Worm (Caenorhabditis elegans): ENCODE results near the gene dim-1.

dim-1 gene

DNA sequence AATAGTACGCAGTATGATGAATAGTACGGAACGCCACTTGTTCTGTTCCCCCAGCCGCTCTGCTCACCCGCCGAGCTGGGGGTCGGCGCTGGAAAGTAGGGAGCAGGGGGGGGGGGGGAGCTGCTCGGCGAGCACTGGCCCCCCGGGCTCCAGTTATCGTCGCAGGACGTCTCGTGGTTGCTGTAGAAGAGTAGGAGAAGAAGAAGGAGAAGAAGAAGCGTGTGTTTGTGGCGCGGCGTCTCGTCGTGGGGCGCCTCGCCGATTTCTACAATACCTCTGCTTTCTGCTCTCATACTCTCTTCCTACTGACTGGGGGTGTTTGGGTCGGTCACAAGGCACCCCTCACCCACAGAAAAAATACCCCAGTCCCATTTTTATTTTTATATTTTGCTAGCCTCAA is 40.7 kb downstream of the dim-1 start (continued):
- TF ChIP-seq nhr-237 (tag; optimal IDR thresholded peaks at IDR 0.05) (no peak), hif-1 (tag; optimal IDR thresholded peaks at IDR 0.05) (no peak), Y105C5A.15 (GFP tag; IDR thresholded peaks at IDR 0.05) (0 out of 2 replicates have a peak, but pooled peaks have one; percentile 31), Y48G9A.11 (GFP tag; IDR thresholded peaks at IDR 0.05) (peak; percentile 32; the same call in 1 of the 2 replicates), nhr-76 (tag; optimal IDR thresholded peaks at IDR 0.05) (no peak), rbr-2 (tag; optimal IDR thresholded peaks at IDR 0.05) (peak; percentile 51), nhr-28 (tag; optimal IDR thresholded peaks at IDR 0.05) (no peak), madf-9 (GFP tag; conservative IDR thresholded peaks at IDR 0.05) (no peak), pha-4 (GFP tag; IDR thresholded peaks at IDR 0.05) (peak; percentile 91; the same call in 1 of the 2 replicates), pha-4 (tag; optimal IDR thresholded peaks at IDR 0.05) (no peak), mdt-29 (GFP tag; IDR thresholded peaks at IDR 0.05) (no peak), zfp-2 (tag; optimal IDR thresholded peaks at IDR 0.05) (no peak), nhr-42 (GFP tag; IDR thresholded peaks at IDR 0.05) (no peak), mep-1 (tag; optimal IDR thresholded peaks at IDR 0.05) (peak; percentile 69), F44E2.7 (GFP tag; IDR thresholded peaks at IDR 0.05) (no peak), hmg-1.1 (GFP tag; IDR thresholded peaks at IDR 0.05) (peak; percentile 77), arid-1 (GFP tag; conservative IDR thresholded peaks at IDR 0.05) (0 out of 2 replicates have a peak, but pooled peaks have one; percentile 22), aly-2 (tag; optimal IDR thresholded peaks at IDR 0.05) (no peak), madf-5 (GFP tag; IDR thresholded peaks at IDR 0.05) (no peak), lin-1 (GFP tag; IDR thresholded peaks at IDR 0.05) (no peak), D1046.2 (GFP tag; IDR thresholded peaks at IDR 0.05) (peak; percentile 65; the same call in 1 of the 2 replicates), T26A8.4 (GFP tag; IDR thresholded peaks at IDR 0.05) (peak; percentile 50; the same call in 1 of the 2 replicates), aha-1 (tag) (peak; percentile 52), zfp-3 (GFP tag; conservative IDR thresholded peaks at IDR 0.05) (no peak), saeg-2 (GFP tag; IDR thresholded peaks at IDR 0.05) (peak; percentile 48; the same call in 1 of the 2 replicates), egl-27 (tag; optimal IDR thresholded peaks at IDR 0.05) (no peak), nhr-77 (tag; optimal IDR thresholded peaks at IDR 0.05) (no peak), pqm-1 (tag; optimal IDR thresholded peaks at IDR 0.05) (no peak), F37D6.2 (tag; optimal IDR thresholded peaks at IDR 0.05) (peak; percentile 26), tag-97 (GFP tag; IDR thresholded peaks at IDR 0.05) (no peak)

DNA sequence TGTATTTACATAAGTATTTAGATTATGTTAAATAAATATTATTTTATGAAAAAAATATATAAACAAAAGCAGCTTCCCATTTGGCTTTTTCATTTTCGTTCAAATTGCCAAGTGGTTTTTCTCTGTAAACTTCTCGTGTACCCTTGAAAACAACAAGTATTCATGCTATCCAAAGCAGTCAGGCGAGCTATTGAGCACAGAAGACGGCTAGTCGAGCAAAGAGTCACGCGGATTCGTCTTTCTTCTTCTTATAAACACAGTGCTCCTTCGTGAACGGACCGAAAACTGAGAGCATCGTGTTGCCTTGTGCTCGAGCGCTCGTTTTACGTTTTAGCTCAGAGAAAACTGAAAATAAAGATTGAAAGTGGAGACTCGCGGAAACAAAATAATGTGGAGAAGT is 42.1 kb downstream of the dim-1 start:
- TF ChIP-seq hlh-30 (tag; optimal IDR thresholded peaks at IDR 0.05; ENCODE audit: insufficient read depth) (peak; percentile 68), zfp-3 (GFP tag; conservative IDR thresholded peaks at IDR 0.05) (no peak), spr-1 (tag; optimal IDR thresholded peaks at IDR 0.05) (no peak), mxl-2 (GFP tag; conservative IDR thresholded peaks at IDR 0.05) (no peak), spr-3 (GFP tag; optimal IDR thresholded peaks at IDR 0.05) (no peak), aly-2 (tag; optimal IDR thresholded peaks at IDR 0.05) (no peak), aha-1 (tag) (peak; percentile 19), lir-3 (tag; optimal IDR thresholded peaks at IDR 0.05) (no peak), nhr-48 (tag; optimal IDR thresholded peaks at IDR 0.05) (no peak), daf-16 (GFP tag; optimal IDR thresholded peaks at IDR 0.05) (no peak), daf-16 (tag; optimal IDR thresholded peaks at IDR 0.05) (peak; percentile 2), R02D3.7 (tag; optimal IDR thresholded peaks at IDR 0.05) (no peak), snpc-4 (tag; optimal IDR thresholded peaks at IDR 0.05) (no peak)

DNA sequence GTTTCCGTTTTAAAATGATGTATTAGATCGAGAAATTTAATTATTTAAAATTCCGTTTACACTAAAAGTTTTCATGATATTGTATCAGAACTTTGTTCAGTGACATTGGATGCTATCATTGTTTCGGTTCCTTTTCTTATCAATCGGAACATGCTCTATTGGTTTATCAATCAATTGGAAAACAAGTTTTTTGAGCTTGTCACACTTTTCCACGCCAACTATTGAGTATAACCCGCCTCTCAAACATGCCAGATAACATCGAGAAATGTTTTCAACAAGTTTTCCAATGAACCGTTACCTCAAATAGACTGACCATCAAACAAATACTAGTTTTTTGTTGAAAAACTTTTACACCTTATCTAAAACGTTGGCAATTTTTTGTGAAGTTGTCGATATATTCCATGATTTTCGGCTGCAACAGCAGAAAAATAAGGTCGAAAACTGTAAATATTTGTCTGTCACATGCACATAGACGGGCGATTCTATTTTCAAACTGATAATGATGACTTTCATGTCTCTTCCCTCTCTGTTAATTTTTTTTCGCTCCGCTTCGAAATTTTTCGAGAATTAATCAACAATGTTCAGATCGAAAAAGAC is 43.5 kb downstream of the dim-1 start, which contains the start of gene unk-1:
Gene unk-1 (plus strand): TSS at position 577 of the 597 bp plus-strand sequence.
- TF ChIP-seq duxl-1 (tag; optimal IDR thresholded peaks at IDR 0.05; ENCODE audit: poor library complexity) = no peak
- no peak for TF ChIP-seq R02D3.7 (tag; optimal IDR thresholded peaks at IDR 0.05)
- peak; percentile 49 for TF ChIP-seq dve-1 (tag; optimal IDR thresholded peaks at IDR 0.05; ENCODE audit: insufficient read depth)
- TF ChIP-seq snpc-1.2 (GFP tag; IDR thresholded peaks at IDR 0.05) = no peak
- TF ChIP-seq php-3 (GFP tag; IDR thresholded peaks at IDR 0.05) = no peak
- TF ChIP-seq unc-62 (GFP tag; optimal IDR thresholded peaks at IDR 0.05 in 1 of 2) = peak in 1 of 2 experiments; percentile 29
- TF ChIP-seq unc-62 (tag; optimal IDR thresholded peaks at IDR 0.05) = no peak
- no peak for TF ChIP-seq unc-130 (GFP tag; optimal IDR thresholded peaks at IDR 0.05)
- peak; percentile 47 for TF ChIP-seq nhr-28 (tag; optimal IDR thresholded peaks at IDR 0.05)
- TF ChIP-seq nhr-102 (tag; optimal IDR thresholded peaks at IDR 0.05) = no peak
- TF ChIP-seq aha-1 (tag) = peak; percentile 61
- no peak for TF ChIP-seq hmg-1.1 (GFP tag; IDR thresholded peaks at IDR 0.05)
- peak; percentile 61 for TF ChIP-seq hlh-11 (tag; optimal IDR thresholded peaks at IDR 0.05)
- TF ChIP-seq daf-19 (GFP tag; conservative IDR thresholded peaks at IDR 0.05) = no peak
- TF ChIP-seq daf-8 (GFP tag; IDR thresholded peaks at IDR 0.05) = no peak

All from whole organism, L4 larva.